Fruit fly (Drosophila melanogaster): ENCODE data around the gene Ref2.

dm6 chr2L:12672296-12672695 is 26.1 kb upstream of the Ref2 start:
- TF ChIP-seq eg (GFP tag; IDR thresholded peaks at IDR 0.05) (no peak), Lpt (GFP tag; optimal IDR thresholded peaks at IDR 0.05) (no peak), fd59A (GFP tag; optimal IDR thresholded peaks at IDR 0.05) (no peak), CG8319 (GFP tag; optimal IDR thresholded peaks at IDR 0.05) (no peak), Gug (GFP tag; IDR thresholded peaks at IDR 0.05) (no peak), CG11294 (GFP tag; IDR thresholded peaks at IDR 0.05) (no peak), lz (GFP tag; optimal IDR thresholded peaks at IDR 0.05) (no peak), Sox102F (GFP tag; optimal IDR thresholded peaks at IDR 0.05) (no peak), CG6792 (GFP tag; optimal IDR thresholded peaks at IDR 0.05) (no peak), acj6 (GFP tag; optimal IDR thresholded peaks at IDR 0.05) (no peak), CG10631 (GFP tag; optimal IDR thresholded peaks at IDR 0.05) (no peak), CG4318 (GFP tag; optimal IDR thresholded peaks at IDR 0.05) (no peak)
